Worm (Caenorhabditis elegans) whole organism, L4/young adult: ENCODE measurements around the gene fbxa-96.

Experiments used
- dao-5 ChIP-seq: sonication (generic microtip); optimal IDR thresholded peaks from 2 replicates; lab custom pipeline; 2016; ENCODE audit warnings: missing genotype, missing genetic modification characterization, moderate library complexity, missing compliant biosample characterization
- him-1 ChIP-seq: sonication (generic microtip); optimal IDR thresholded peaks from 2 replicates; lab custom pipeline; 2016; ENCODE audit warnings: missing genotype, missing genetic modification reagents, missing genetic modification characterization, missing compliant biosample characterization

- TF ChIP-seq him-1 (tag; lab: Kevin White, UChicago) (no peak), dao-5 (no peak)
Measured at ce11 chrX:15042549-15042948, 17.7 kb downstream of the fbxa-96 start.
